Fruit fly (Drosophila melanogaster) whole organism, adult: Measurements from ENCODE around the gene X11L.

Experiments used
- CG11617 ChIP-seq: fragments of 200-800 bp; sonication (Bioruptor generic); optimal IDR thresholded peaks from 2 replicates; lab custom pipeline; 2017; ENCODE audit warnings: mild to moderate bottlenecking, missing biosample characterization, missing genetic modification reagents, missing genetic modification characterization
- CG12768 ChIP-seq: fragments of 200-800 bp; sonication (Bioruptor generic); optimal IDR thresholded peaks from 2 replicates; lab custom pipeline; 2017; ENCODE audit warnings: missing biosample characterization, missing genetic modification characterization, mild to moderate bottlenecking, moderate library complexity, missing genetic modification reagents
- CG14711 ChIP-seq: fragments of 200-800 bp; sonication (Bioruptor generic); optimal IDR thresholded peaks from 2 replicates; lab custom pipeline; 2018; ENCODE audit warnings: missing biosample characterization, mild to moderate bottlenecking, missing genetic modification characterization, moderate library complexity
- CG1620 ChIP-seq: fragments of 200-800 bp; sonication (Bioruptor generic); optimal IDR thresholded peaks from 2 replicates; lab custom pipeline; 2016; ENCODE audit warnings: missing biosample characterization, missing genetic modification characterization
- CG33017 ChIP-seq: fragments of 200-800 bp; sonication (Bioruptor generic); optimal IDR thresholded peaks from 2 replicates; lab custom pipeline; 2018; ENCODE audit warnings: missing biosample characterization, mild to moderate bottlenecking, missing genetic modification characterization, moderate library complexity
- CG5204 ChIP-seq: fragments of 200-800 bp; sonication (Bioruptor generic); optimal IDR thresholded peaks from 2 replicates; lab custom pipeline; 2016; ENCODE audit warnings: missing biosample characterization, missing genetic modification characterization
- CG7045 ChIP-seq: fragments of 200-800 bp; sonication (Bioruptor generic); optimal IDR thresholded peaks from 2 replicates; lab custom pipeline; 2017; ENCODE audit warnings: missing biosample characterization, mild to moderate bottlenecking, missing genetic modification characterization
- CG7101 ChIP-seq: fragments of 200-800 bp; sonication (Bioruptor generic); optimal IDR thresholded peaks from 2 replicates; lab custom pipeline; 2018; ENCODE audit warnings: missing biosample characterization, mild to moderate bottlenecking, missing genetic modification characterization, moderate library complexity
- Clk ChIP-seq: fragments of 200-800 bp; sonication (Bioruptor generic); optimal IDR thresholded peaks from 2 replicates; lab custom pipeline; 2017; ENCODE audit warnings: missing biosample characterization, missing genetic modification characterization
- Crg-1 ChIP-seq: fragments of 200-800 bp; sonication (Bioruptor generic); optimal IDR thresholded peaks from 2 replicates; lab custom pipeline; 2016; ENCODE audit warnings: missing biosample characterization, missing genetic modification characterization
- Hr96 ChIP-seq: fragments of 200-800 bp; sonication (Bioruptor generic); optimal IDR thresholded peaks from 2 replicates; lab custom pipeline; 2016; ENCODE audit warnings: missing biosample characterization, missing genetic modification characterization
- Mnt ChIP-seq: fragments of 200-800 bp; sonication (Bioruptor generic); optimal IDR thresholded peaks from 2 replicates; lab custom pipeline; 2016; ENCODE audit warnings: missing biosample characterization, mild to moderate bottlenecking, missing genetic modification characterization
- bab1 ChIP-seq: fragments of 200-800 bp; sonication (Bioruptor generic); optimal IDR thresholded peaks from 3 replicates; lab custom pipeline; 2019; ENCODE audit warnings: missing biosample characterization, mild to moderate bottlenecking, missing genetic modification characterization, moderate library complexity
- cic ChIP-seq: fragments of 200-800 bp; sonication (Bioruptor generic); optimal IDR thresholded peaks from 2 replicates; lab custom pipeline; 2017; ENCODE audit warnings: missing biosample characterization, mild to moderate bottlenecking, missing genetic modification characterization, moderate library complexity
- cnc ChIP-seq, 2 experiments: fragments of >200 bp; optimal IDR thresholded peaks; 2 replicates each; lab custom pipeline; 2017
- kay ChIP-seq: fragments of 200-800 bp; sonication (Bioruptor generic); peaks from one replicate; lab custom pipeline; 2016; ENCODE audit warnings: missing biosample characterization, missing genetic modification characterization, borderline replicate concordance
- ovo ChIP-seq: fragments of 200-800 bp; sonication (Bioruptor generic); optimal IDR thresholded peaks from 2 replicates; lab custom pipeline; 2016; ENCODE audit warnings: missing biosample characterization, missing genetic modification characterization
- pad ChIP-seq: fragments of 200-800 bp; sonication (Bioruptor generic); optimal IDR thresholded peaks from 3 replicates; lab custom pipeline; 2017; ENCODE audit warnings: missing biosample characterization, missing genetic modification characterization, mild to moderate bottlenecking, moderate library complexity, missing genetic modification reagents
- tj ChIP-seq: fragments of 200-800 bp; sonication (Bioruptor generic); optimal IDR thresholded peaks from 3 replicates; lab custom pipeline; 2017; ENCODE audit warnings: missing biosample characterization, mild to moderate bottlenecking, missing genetic modification characterization, moderate library complexity
- toe ChIP-seq: fragments of 200-800 bp; sonication (Bioruptor generic); optimal IDR thresholded peaks from 2 replicates; lab custom pipeline; 2016; ENCODE audit warnings: missing biosample characterization, missing genetic modification characterization

X11L gene

DNA sequence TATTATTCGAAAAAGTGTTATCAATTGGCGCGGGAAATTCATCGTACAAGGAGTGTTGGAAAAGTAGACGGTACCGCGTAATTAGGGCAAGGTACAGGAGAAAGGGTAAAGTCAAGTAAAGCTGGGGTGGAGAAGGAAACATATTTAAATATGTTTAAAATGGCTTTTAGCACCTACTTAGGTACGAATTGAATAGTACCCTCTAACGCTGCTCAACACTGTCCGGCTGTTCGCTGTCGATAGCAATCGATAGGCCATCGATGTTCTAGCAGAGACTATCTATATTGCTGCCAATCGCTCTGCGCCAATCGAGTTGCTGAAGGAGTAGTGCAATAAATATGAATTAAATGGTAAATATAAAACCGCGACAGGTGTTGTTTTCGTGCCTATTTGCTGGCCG, at the start of gene X11L:
TSS of gene X11L (plus strand) at position 279 of the 400 bp plus-strand sequence.
- TF ChIP-seq Crg-1 (peak; percentile 87), CG5204 (GFP tag; lab: Kevin White, UChicago) (peak; percentile 65), cnc (optimal IDR thresholded peaks at IDR 0.05; lab: Kevin White, UChicago) (no peak), CG7101 (tag; lab: Kevin White, UChicago) (peak; percentile 77), CG14711 (tag; lab: Kevin White, UChicago) (peak; percentile 61), bab1 (GFP tag; lab: Kevin White, UChicago) (peak; percentile 73), Mnt (GFP tag; lab: Kevin White, UChicago) (peak; percentile 80), CG11617 (GFP tag; lab: Kevin White, UChicago) (peak; percentile 62), CG12768 (GFP tag; lab: Kevin White, UChicago) (peak; percentile 60), ovo (GFP tag; lab: Kevin White, UChicago) (peak; percentile 36), cic (GFP tag; lab: Kevin White, UChicago) (peak; percentile 1), CG7045 (GFP tag; lab: Kevin White, UChicago) (peak; percentile 41), tj (GFP tag; lab: Kevin White, UChicago) (peak; percentile 40), CG33017 (tag; lab: Kevin White, UChicago) (peak; percentile 19), CG1620 (GFP tag; lab: Kevin White, UChicago) (peak; percentile 86), Clk (no peak), Hr96 (GFP tag; lab: Kevin White, UChicago) (no peak), pad (GFP tag; lab: Kevin White, UChicago) (peak; percentile 67), toe (GFP tag; lab: Kevin White, UChicago) (peak; percentile 66), kay (GFP tag; lab: Kevin White, UChicago) (no peak)

DNA sequence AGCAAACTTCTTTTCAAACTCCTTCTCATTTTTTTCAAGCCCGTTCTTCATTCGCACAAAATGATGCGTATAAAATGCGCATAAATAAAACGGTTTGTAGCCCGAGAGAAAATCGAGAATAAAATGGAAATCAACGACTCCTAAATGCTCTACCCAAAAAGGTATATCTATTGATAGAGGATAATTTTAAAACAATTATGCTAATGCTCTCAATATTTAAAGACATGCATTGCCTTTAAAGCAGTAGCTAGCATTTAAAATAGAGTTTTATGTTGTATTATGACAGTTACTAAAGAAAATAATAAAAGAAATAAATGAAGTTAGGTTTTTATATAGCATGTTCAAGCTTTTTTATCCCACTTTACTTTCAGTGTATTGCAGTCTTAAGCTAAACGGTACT, 49.1 kb upstream of the X11L start:
- TF ChIP-seq CG7045 (GFP tag; lab: Kevin White, UChicago), result no peak
- TF ChIP-seq Crg-1, result no peak
- no peak for TF ChIP-seq cic (GFP tag; lab: Kevin White, UChicago)
- no peak for TF ChIP-seq bab1 (GFP tag; lab: Kevin White, UChicago)
- no peak for TF ChIP-seq ovo (GFP tag; lab: Kevin White, UChicago)
- TF ChIP-seq cnc (optimal IDR thresholded peaks at IDR 0.05; lab: Kevin White, UChicago), result no peak
- TF ChIP-seq Hr96 (GFP tag; lab: Kevin White, UChicago), result no peak
- TF ChIP-seq kay (GFP tag; lab: Kevin White, UChicago), result no peak
- no peak for TF ChIP-seq toe (GFP tag; lab: Kevin White, UChicago)
- no peak for TF ChIP-seq CG33017 (tag; lab: Kevin White, UChicago)
- no peak for TF ChIP-seq Clk
- no peak for TF ChIP-seq CG12768 (GFP tag; lab: Kevin White, UChicago)
- TF ChIP-seq CG11617 (GFP tag; lab: Kevin White, UChicago), result no peak
- TF ChIP-seq CG14711 (tag; lab: Kevin White, UChicago), result no peak
- TF ChIP-seq Mnt (GFP tag; lab: Kevin White, UChicago), result no peak
- no peak for TF ChIP-seq CG1620 (GFP tag; lab: Kevin White, UChicago)
- no peak for TF ChIP-seq CG7101 (tag; lab: Kevin White, UChicago)
- TF ChIP-seq pad (GFP tag; lab: Kevin White, UChicago), result no peak

DNA sequence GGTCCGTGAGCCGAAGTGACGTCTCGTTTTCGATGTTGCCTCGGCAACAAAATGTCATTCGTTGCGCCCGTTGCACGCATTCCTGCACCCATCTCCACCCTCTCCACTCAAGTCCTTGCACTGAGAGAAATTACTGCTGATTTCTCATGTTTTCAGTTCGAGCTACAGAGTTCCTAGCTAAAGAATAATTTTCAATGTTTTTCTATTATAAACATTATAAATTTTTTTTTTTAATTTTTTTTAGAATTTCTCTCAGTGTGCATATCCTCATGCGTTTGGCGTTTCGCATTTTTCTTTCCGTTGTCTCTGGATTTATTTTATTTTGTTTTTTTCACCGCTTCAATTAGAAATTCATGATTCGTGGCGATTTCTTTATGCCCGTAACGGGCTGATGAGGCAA, 48.5 kb upstream of the X11L start:
- TF ChIP-seq CG5204 (GFP tag; lab: Kevin White, UChicago) (no peak), toe (GFP tag; lab: Kevin White, UChicago) (no peak), tj (GFP tag; lab: Kevin White, UChicago) (no peak), CG11617 (GFP tag; lab: Kevin White, UChicago) (no peak), cic (GFP tag; lab: Kevin White, UChicago) (no peak), CG7101 (tag; lab: Kevin White, UChicago) (no peak), CG12768 (GFP tag; lab: Kevin White, UChicago) (no peak), cnc (optimal IDR thresholded peaks at IDR 0.05; lab: Kevin White, UChicago) (no peak), Hr96 (GFP tag; lab: Kevin White, UChicago) (no peak), kay (GFP tag; lab: Kevin White, UChicago) (no peak), bab1 (GFP tag; lab: Kevin White, UChicago) (no peak), Crg-1 (no peak), pad (GFP tag; lab: Kevin White, UChicago) (no peak), Mnt (GFP tag; lab: Kevin White, UChicago) (no peak), ovo (GFP tag; lab: Kevin White, UChicago) (no peak), CG14711 (tag; lab: Kevin White, UChicago) (no peak)

DNA sequence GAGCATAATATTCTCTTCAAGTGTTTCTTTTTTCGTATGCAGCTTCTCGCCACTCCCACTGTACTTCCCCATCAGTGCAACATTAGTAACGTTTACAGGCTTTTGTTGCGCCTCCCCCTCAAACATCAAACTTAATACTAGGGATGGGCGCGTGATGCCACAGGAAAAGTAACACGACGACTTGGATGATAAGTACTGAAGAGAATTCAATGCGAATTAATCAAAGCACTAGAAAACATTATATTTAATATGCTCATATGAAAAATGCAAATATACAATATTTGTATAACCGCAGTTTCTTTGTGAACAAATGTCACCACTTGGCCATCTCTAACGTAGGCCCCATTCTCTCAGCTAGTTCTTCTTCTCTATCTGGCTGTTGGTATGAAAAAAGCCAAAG, 44.3 kb upstream of the X11L start:
- TF ChIP-seq tj (GFP tag; lab: Kevin White, UChicago) (no peak), CG12768 (GFP tag; lab: Kevin White, UChicago) (no peak), kay (GFP tag; lab: Kevin White, UChicago) (no peak), bab1 (GFP tag; lab: Kevin White, UChicago) (no peak), CG14711 (tag; lab: Kevin White, UChicago) (no peak)

DNA sequence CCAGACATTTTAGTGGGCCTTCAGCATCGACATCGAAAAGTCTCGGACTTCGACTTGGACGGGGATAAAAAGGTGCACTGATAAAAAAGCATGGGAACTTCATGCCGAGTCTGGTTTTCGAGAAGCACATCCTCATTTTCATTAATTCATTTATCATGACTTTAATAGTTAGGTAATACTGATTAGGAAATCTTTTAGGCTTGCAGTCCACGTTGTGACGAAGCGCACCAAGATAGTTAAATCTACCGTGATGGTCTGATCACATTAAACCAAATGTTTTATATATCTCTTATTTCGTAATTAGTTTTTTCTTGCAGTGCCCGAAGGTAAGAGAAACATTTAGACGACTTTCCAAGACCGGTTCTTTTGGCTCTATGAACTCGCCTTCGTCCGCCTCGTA, 40.7 kb upstream of the X11L start:
- TF ChIP-seq cic (GFP tag; lab: Kevin White, UChicago) (no peak), pad (GFP tag; lab: Kevin White, UChicago) (no peak), toe (GFP tag; lab: Kevin White, UChicago) (no peak), Crg-1 (no peak), CG7045 (GFP tag; lab: Kevin White, UChicago) (no peak), ovo (GFP tag; lab: Kevin White, UChicago) (no peak), kay (GFP tag; lab: Kevin White, UChicago) (no peak), CG14711 (tag; lab: Kevin White, UChicago) (no peak), Mnt (GFP tag; lab: Kevin White, UChicago) (no peak), CG1620 (GFP tag; lab: Kevin White, UChicago) (no peak), CG12768 (GFP tag; lab: Kevin White, UChicago) (no peak), CG7101 (tag; lab: Kevin White, UChicago) (no peak), Clk (no peak), Hr96 (GFP tag; lab: Kevin White, UChicago) (no peak)
